Fruit fly (Drosophila melanogaster): ENCODE results near the gene CYLD.

The CYLD gene

DNA sequence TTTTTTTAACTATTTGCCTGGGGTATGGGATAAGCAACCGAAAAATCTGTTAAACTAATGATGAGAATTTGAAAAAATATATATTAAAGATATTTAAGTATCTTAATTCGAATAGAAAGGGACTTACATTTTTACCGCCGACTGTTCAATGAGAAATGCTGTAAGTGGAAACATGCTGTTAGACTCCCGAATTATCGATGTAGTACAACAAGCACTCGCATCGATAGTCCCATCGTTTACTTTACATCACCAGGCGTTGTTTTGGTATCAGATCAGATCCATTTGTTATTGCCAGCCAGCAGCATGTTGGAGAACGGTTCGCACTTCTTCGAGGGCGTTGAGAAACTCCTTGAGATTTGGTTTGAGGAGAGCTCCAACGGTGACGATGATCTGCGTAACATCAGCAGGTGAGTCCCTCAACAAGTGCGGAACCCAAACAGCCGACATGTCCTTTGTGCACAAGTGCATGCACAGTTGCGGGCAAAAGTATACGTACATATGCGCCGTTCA lies 39.6 kb upstream of the CYLD start, which contains the start of gene SamDC (continued):
- TF ChIP-seq zen2 (GFP tag; IDR thresholded peaks at IDR 0.05; ENCODE audit: partially characterized antibody) (no peak; the same call in 2 of the 3 replicates), CG11723 (GFP tag; optimal IDR thresholded peaks at IDR 0.05) (peak; percentile 1), Atf6 (GFP tag; IDR thresholded peaks at IDR 0.05) (peak; percentile 46; the same call in 1 of the 2 replicates), CG34422 (GFP tag; IDR thresholded peaks at IDR 0.05) (peak; percentile 72; the same call in 2 of the 3 replicates), lbe (GFP tag; optimal IDR thresholded peaks at IDR 0.05) (peak; percentile 13), grau (tag; optimal IDR thresholded peaks at IDR 0.05) (peak; percentile 62), gfzf (GFP tag; optimal IDR thresholded peaks at IDR 0.05) (peak; percentile 35), hkb (optimal IDR thresholded peaks at IDR 0.05) (no peak), hkb (GFP tag; IDR thresholded peaks at IDR 0.05) (peak; percentile 53; the same call in 1 of the 2 replicates), Abd-B (GFP tag; optimal IDR thresholded peaks at IDR 0.05) (no peak), Rfx (GFP tag; IDR thresholded peaks at IDR 0.05) (peak; percentile 69), CG6854 (GFP tag; optimal IDR thresholded peaks at IDR 0.05) (peak; percentile 33), pros (GFP tag; optimal IDR thresholded peaks at IDR 0.05) (peak; percentile 14), Nf-YB (GFP tag; optimal IDR thresholded peaks at IDR 0.05) (peak; percentile 4), CG3281 (GFP tag; optimal IDR thresholded peaks at IDR 0.05) (peak; percentile 26), CG33557 (GFP tag; optimal IDR thresholded peaks at IDR 0.05) (no peak), CG2712 (tag; optimal IDR thresholded peaks at IDR 0.05) (peak; percentile 53), CG11398 (GFP tag; optimal IDR thresholded peaks at IDR 0.05) (no peak), Hr3 (GFP tag; optimal IDR thresholded peaks at IDR 0.05) (peak; percentile 37), croc (GFP tag; conservative IDR thresholded peaks at IDR 0.05) (no peak), CG1602 (GFP tag; optimal IDR thresholded peaks at IDR 0.05) (peak; percentile 39), al (GFP tag; IDR thresholded peaks at IDR 0.05) (0 out of 2 replicates have a peak, but pooled peaks have one; percentile 21), row (GFP tag; IDR thresholded peaks at IDR 0.05) (peak; percentile 90), mam (GFP tag; optimal IDR thresholded peaks at IDR 0.05) (peak; percentile 54), Taf1 (GFP tag; IDR thresholded peaks at IDR 0.05) (0 out of 2 replicates have a peak, but pooled peaks have one; percentile 15), CG2129 (GFP tag; IDR thresholded peaks at IDR 0.05; ENCODE audit: partially characterized antibody) (peak; percentile 57; the same call in 1 of the 2 replicates), fd96Cb (tag; optimal IDR thresholded peaks at IDR 0.05) (peak; percentile 26), Ptx1 (GFP tag; IDR thresholded peaks at IDR 0.05) (peak; percentile 44), Deaf1 (tag; optimal IDR thresholded peaks at IDR 0.05) (no peak), CG5180 (GFP tag; optimal IDR thresholded peaks at IDR 0.05) (peak; percentile 59), CG2120 (GFP tag; optimal IDR thresholded peaks at IDR 0.05) (peak; percentile 37), CG9797 (GFP tag; optimal IDR thresholded peaks at IDR 0.05) (peak; percentile 44), Hr78 (GFP tag; optimal IDR thresholded peaks at IDR 0.05) (peak in 1 of 2 experiments; percentile 67), CG7963 (GFP tag; IDR thresholded peaks at IDR 0.05; ENCODE audit: partially characterized antibody) (peak; percentile 76), CG13123 (GFP tag; optimal IDR thresholded peaks at IDR 0.05) (peak; percentile 12), tin (GFP tag; optimal IDR thresholded peaks at IDR 0.05) (peak; percentile 13), CG34376 (GFP tag; optimal IDR thresholded peaks at IDR 0.05) (peak; percentile 71), Hmx (GFP tag; optimal IDR thresholded peaks at IDR 0.05) (no peak), Bgb (GFP tag; IDR thresholded peaks at IDR 0.05; ENCODE audit: partially characterized antibody) (peak; percentile 93), CG6791 (GFP tag; IDR thresholded peaks at IDR 0.05; ENCODE audit: partially characterized antibody) (peak; percentile 87), CG13624 (GFP tag; optimal IDR thresholded peaks at IDR 0.05) (peak; percentile 7), CG17802 (tag; optimal IDR thresholded peaks at IDR 0.05) (peak; percentile 91), CG17568 (GFP tag; optimal IDR thresholded peaks at IDR 0.05) (no peak), HmgZ (tag; optimal IDR thresholded peaks at IDR 0.05) (peak; percentile 59), Sox102F (GFP tag; optimal IDR thresholded peaks at IDR 0.05) (peak; percentile 54), CG8388 (GFP tag; optimal IDR thresholded peaks at IDR 0.05) (peak; percentile 99), CG17359 (tag; optimal IDR thresholded peaks at IDR 0.05) (peak; percentile 23), twi (tag; optimal IDR thresholded peaks at IDR 0.05) (peak; percentile 17), sd (tag; optimal IDR thresholded peaks at IDR 0.05) (peak; percentile 27)
